Worm (Caenorhabditis elegans) whole organism, L4 larva: ENCODE results near the gene C04H5.7.

Source experiments
- R02D3.7 ChIP-seq: fragments of 150-350 bp; sonication (generic microtip); optimal IDR thresholded peaks from 3 replicates; lab custom pipeline; 2014; ENCODE audit warnings: missing biosample characterization, missing genetic modification characterization
- Y5F2A.4 ChIP-seq: fragments of 200-800 bp; sonication (Bioruptor generic); optimal IDR thresholded peaks from 2 replicates; lab custom pipeline; 2018; ENCODE audit warnings: mild to moderate bottlenecking, missing genetic modification characterization, missing compliant biosample characterization
- egl-27 ChIP-seq: sonication (generic microtip); optimal IDR thresholded peaks from 3 replicates; lab custom pipeline; 2017; ENCODE audit warnings: missing biosample characterization, missing genetic modification reagents, missing genetic modification characterization
- hif-1 ChIP-seq, 2 experiments: sonication (generic microtip); optimal IDR thresholded peaks; 2 replicates each; lab custom pipeline; 2016 to 2017; ENCODE audit warnings: missing compliant biosample characterization in 2 of 2, missing genetic modification characterization in 2 of 2, missing genetic modification reagents in 2 of 2, missing genotype in 2 of 2, mild to moderate bottlenecking in 1 of 2
- lin-39 ChIP-seq: fragments of 150-350 bp; optimal IDR thresholded peaks from 2 replicates; lab custom pipeline; 2014; ENCODE audit warnings: missing biosample characterization, missing genetic modification reagents, missing genetic modification characterization
- madf-5 ChIP-seq, 2 experiments: fragments of 200-800 bp; sonication (Bioruptor generic); IDR thresholded peaks; 2 replicates each; pipeline ENCODE4 v1.3.6; 2022; ENCODE audit warnings: missing compliant biosample characterization in 2 of 2, missing genetic modification characterization in 2 of 2
- nhr-76 ChIP-seq: fragments of 150-350 bp; optimal IDR thresholded peaks from 2 replicates; lab custom pipeline; 2014; ENCODE audit warnings: missing biosample characterization, missing genetic modification characterization
- rbr-2 ChIP-seq: sonication (generic microtip); optimal IDR thresholded peaks from 2 replicates; lab custom pipeline; 2016; ENCODE audit warnings: missing genotype, missing genetic modification characterization, missing compliant biosample characterization
- skn-1 ChIP-seq: fragments of 150-350 bp; optimal IDR thresholded peaks from 2 replicates; lab custom pipeline; 2014; ENCODE audit warnings: missing biosample characterization, missing genetic modification characterization
- unc-130 ChIP-seq: sonication (generic microtip); optimal IDR thresholded peaks from 2 replicates; lab custom pipeline; 2016; ENCODE audit warnings: missing genetic modification reagents, missing genetic modification characterization, missing compliant biosample characterization
- unc-39 ChIP-seq: sonication (generic microtip); optimal IDR thresholded peaks from 2 replicates; lab custom pipeline; 2017; ENCODE audit warnings: missing biosample characterization, missing genetic modification characterization

DNA sequence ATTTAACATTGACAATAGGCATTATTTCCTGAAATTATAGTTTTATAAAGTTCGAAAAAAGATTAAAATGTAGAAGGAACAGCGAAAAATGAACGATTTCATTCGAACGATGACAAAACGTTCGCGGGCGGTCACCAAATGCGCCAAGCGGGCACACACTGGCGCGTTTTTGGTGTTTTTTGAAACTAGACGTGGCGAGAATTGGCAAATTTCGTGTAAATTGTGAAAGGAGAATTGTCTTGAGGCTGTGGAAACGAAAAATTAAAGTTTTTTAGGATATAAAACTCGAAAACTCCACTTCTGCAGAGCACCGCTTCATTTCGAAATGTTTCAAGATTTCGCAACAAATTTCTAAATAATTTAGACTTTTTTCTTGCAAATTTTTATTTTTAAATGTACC is 49.1 kb upstream of the C04H5.7 start, which contains the start of gene usp-14:
- peak; percentile 44 for TF ChIP-seq rbr-2 (tag; lab: Kevin White, UChicago)
- TF ChIP-seq skn-1 (tag; lab: Kevin White, UChicago), result no peak
- TF ChIP-seq hif-1 (tag; optimal IDR thresholded peaks at IDR 0.05; lab: Kevin White, UChicago), result peak in 1 of 2 experiments; percentile 71
- no peak for TF ChIP-seq lin-39
- no peak for TF ChIP-seq egl-27 (tag; lab: Kevin White, UChicago)
- no peak for TF ChIP-seq unc-130 (GFP tag; lab: Kevin White, UChicago)
- no peak for TF ChIP-seq unc-39 (tag; lab: Kevin White, UChicago)
- no peak for TF ChIP-seq nhr-76 (tag; lab: Kevin White, UChicago)
- TF ChIP-seq R02D3.7, result no peak
- TF ChIP-seq Y5F2A.4, result no peak
- no peak for TF ChIP-seq madf-5 (GFP tag; IDR thresholded peaks at IDR 0.05; lab: Robert Waterston, UW)
